Worm (Caenorhabditis elegans): ENCODE results near the gene Y76B12C.8.

Gene Y76B12C.8

DNA sequence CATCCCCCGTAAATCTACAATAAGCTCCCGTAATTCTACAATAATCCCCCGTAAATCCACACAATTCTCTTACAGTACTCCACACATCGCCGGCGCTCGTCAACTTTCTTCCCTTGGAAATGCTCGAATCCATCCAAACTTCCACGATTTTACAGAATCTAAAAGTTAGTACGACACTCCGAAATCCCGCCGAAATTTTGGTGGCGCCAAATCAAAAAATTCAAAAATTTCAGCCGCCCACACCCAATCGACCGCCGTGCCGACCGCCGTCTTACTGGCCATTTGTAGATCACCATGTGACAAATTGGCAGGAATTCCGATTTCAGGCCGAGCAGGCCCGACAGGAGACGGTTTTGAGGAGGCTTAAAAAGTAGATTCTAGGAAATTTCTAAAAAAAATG lies 27.5 kb upstream of the Y76B12C.8 start (continued):
- TF ChIP-seq F10E7.11 (tag; optimal IDR thresholded peaks at IDR 0.05), result no peak
- TF ChIP-seq ceh-91 (GFP tag; IDR thresholded peaks at IDR 0.05), result no peak

DNA sequence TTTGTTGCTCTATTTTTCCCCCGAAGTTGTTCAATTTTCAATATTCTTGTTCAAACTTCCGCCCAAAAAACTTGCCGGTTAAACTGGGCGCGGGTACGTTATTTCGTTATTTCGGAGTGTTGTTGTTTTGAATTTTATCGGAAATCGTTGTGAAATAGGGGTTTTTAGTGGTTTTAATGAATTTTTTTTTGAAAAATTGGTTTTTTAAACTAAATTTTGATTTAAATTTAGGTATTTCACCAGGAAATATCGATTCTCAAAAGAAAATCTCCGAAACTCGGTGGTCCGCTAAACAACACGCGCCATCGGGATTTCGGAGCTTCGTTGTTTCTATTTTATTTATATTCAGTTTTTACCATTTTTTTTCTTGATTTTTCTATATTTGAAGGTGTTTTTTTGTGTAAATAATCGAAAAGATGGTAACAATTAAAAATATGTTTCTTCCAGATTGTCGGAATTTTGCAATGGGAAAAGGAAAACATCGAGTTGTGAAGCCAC lies 26.6 kb upstream of the Y76B12C.8 start, which contains the start of gene F52C12.2:
F52C12.2 (plus strand) TSS at position 448 of the 498 bp plus-strand sequence.
- TF ChIP-seq rpc-1 (optimal IDR thresholded peaks at IDR 0.05) (no peak), rpc-1 (tag; optimal IDR thresholded peaks at IDR 0.05) (no peak), die-1 (tag; optimal IDR thresholded peaks at IDR 0.05) (no peak), akir-1 (GFP tag; optimal IDR thresholded peaks at IDR 0.05) (no peak), unc-62 (GFP tag; optimal IDR thresholded peaks at IDR 0.05) (no peak), rec-8 (tag; optimal IDR thresholded peaks at IDR 0.05) (no peak), lin-54 (GFP tag; optimal IDR thresholded peaks at IDR 0.05) (peak; percentile 29), Y67H2A.10 (GFP tag; conservative IDR thresholded peaks at IDR 0.05) (no peak), K12H6.12 (tag; optimal IDR thresholded peaks at IDR 0.05) (no peak), atf-7 (tag; optimal IDR thresholded peaks at IDR 0.05) (no peak), Y53G8AR.9 (GFP tag; conservative IDR thresholded peaks at IDR 0.05) (no peak), Y56A3A.18 (GFP tag; IDR thresholded peaks at IDR 0.05) (no peak), C06A6.2 (GFP tag; conservative IDR thresholded peaks at IDR 0.05) (no peak), nfya-2 (GFP tag; IDR thresholded peaks at IDR 0.05) (no peak), dpl-1 (GFP tag; optimal IDR thresholded peaks at IDR 0.05) (peak; percentile 31), attf-3 (GFP tag; conservative IDR thresholded peaks at IDR 0.05) (peak; percentile 98), F22D6.2 (tag; optimal IDR thresholded peaks at IDR 0.05) (no peak), dox-1 (GFP tag; IDR thresholded peaks at IDR 0.05) (no peak), ztf-22 (GFP tag; optimal IDR thresholded peaks at IDR 0.05) (no peak), him-1 (tag; optimal IDR thresholded peaks at IDR 0.05) (no peak), aptf-3 (GFP tag; IDR thresholded peaks at IDR 0.05) (no peak), dpff-1 (tag; optimal IDR thresholded peaks at IDR 0.05) (no peak), T26A5.8 (tag; optimal IDR thresholded peaks at IDR 0.05) (no peak), efl-1 (GFP tag; optimal IDR thresholded peaks at IDR 0.05) (peak; percentile 30), bed-2 (GFP tag; IDR thresholded peaks at IDR 0.05) (no peak), nfyb-1 (GFP tag; IDR thresholded peaks at IDR 0.05) (no peak), lin-35 (GFP tag; optimal IDR thresholded peaks at IDR 0.05) (peak in 1 of 3 experiments; percentile 48), nhr-179 (tag; optimal IDR thresholded peaks at IDR 0.05) (no peak), lin-40 (tag; optimal IDR thresholded peaks at IDR 0.05) (peak; percentile 41), F39B2.1 (GFP tag; IDR thresholded peaks at IDR 0.05) (no peak), B0035.1 (tag; optimal IDR thresholded peaks at IDR 0.05) (no peak), cebp-1 (GFP tag; IDR thresholded peaks at IDR 0.05) (no peak), cebp-1 (tag; optimal IDR thresholded peaks at IDR 0.05) (peak; percentile 66), somi-1 (GFP tag; optimal IDR thresholded peaks at IDR 0.05) (no peak), bed-1 (GFP tag; IDR thresholded peaks at IDR 0.05) (no peak), sptf-2 (GFP tag; optimal IDR thresholded peaks at IDR 0.05) (no peak), F23B12.7 (tag; optimal IDR thresholded peaks at IDR 0.05; ENCODE audit: insufficient read depth) (no peak), unc-130 (GFP tag; optimal IDR thresholded peaks at IDR 0.05) (no peak)

Measured in whole organism, young adult.